Worm (Caenorhabditis elegans): ENCODE results near the gene T27E9.6.

T27E9.6 gene

ce11 chrIII:13462965-13463783 is 13.4 kb downstream of the T27E9.6 start, which contains the start of gene ant-1.1:
ant-1.1 (plus strand) TSS chrIII:13463163.
- TF ChIP-seq nhr-25 (tag; optimal IDR thresholded peaks at IDR 0.05) = peak; percentile 98
- TF ChIP-seq lin-15B (tag; optimal IDR thresholded peaks at IDR 0.05) = peak; percentile 98
- TF ChIP-seq nhr-67 (tag; optimal IDR thresholded peaks at IDR 0.05) = no peak
- TF ChIP-seq nhr-23 (tag; optimal IDR thresholded peaks at IDR 0.05) = peak; percentile 92
- TF ChIP-seq elt-1 (tag; optimal IDR thresholded peaks at IDR 0.05) = peak; percentile 63
- no peak for TF ChIP-seq mdl-1 (tag; optimal IDR thresholded peaks at IDR 0.05)
- TF ChIP-seq fos-1 (tag; optimal IDR thresholded peaks at IDR 0.05) = peak; percentile 65
- no peak for TF ChIP-seq nhr-12 (tag; optimal IDR thresholded peaks at IDR 0.05)
- TF ChIP-seq lsy-12 (tag; optimal IDR thresholded peaks at IDR 0.05) = peak; percentile 96
- TF ChIP-seq ceh-16 (tag; optimal IDR thresholded peaks at IDR 0.05) = peak; percentile 33
- TF ChIP-seq fkh-2 (tag; optimal IDR thresholded peaks at IDR 0.05) = no peak
- TF ChIP-seq skn-1 (tag; optimal IDR thresholded peaks at IDR 0.05) = peak; percentile 87
- no peak for TF ChIP-seq unc-39 (tag; optimal IDR thresholded peaks at IDR 0.05)
- TF ChIP-seq mml-1 (tag; optimal IDR thresholded peaks at IDR 0.05) = no peak
- TF ChIP-seq fkh-10 (GFP tag; optimal IDR thresholded peaks at IDR 0.05) = peak; percentile 5
- TF ChIP-seq nhr-77 (tag; optimal IDR thresholded peaks at IDR 0.05) = peak; percentile 20
- peak; percentile 87 for TF ChIP-seq pha-4 (tag; optimal IDR thresholded peaks at IDR 0.05)
- TF ChIP-seq nfya-1 (tag; optimal IDR thresholded peaks at IDR 0.05; ENCODE audit: insufficient read depth) = peak; percentile 98
- TF ChIP-seq zag-1 (tag; optimal IDR thresholded peaks at IDR 0.05) = no peak
- TF ChIP-seq daf-12 (tag; optimal IDR thresholded peaks at IDR 0.05) = no peak
- no peak for TF ChIP-seq ztf-11 (tag; optimal IDR thresholded peaks at IDR 0.05)
- TF ChIP-seq elt-3 (tag; optimal IDR thresholded peaks at IDR 0.05) = peak in 1 of 3 experiments; percentile 51
- peak; percentile 93 for TF ChIP-seq nhr-43 (tag; optimal IDR thresholded peaks at IDR 0.05; ENCODE audit: poor library complexity, severe bottlenecking)
- TF ChIP-seq aly-2 (tag; optimal IDR thresholded peaks at IDR 0.05) = peak; percentile 31
- no peak for TF ChIP-seq ceh-9 (tag; optimal IDR thresholded peaks at IDR 0.05)
- peak; percentile 93 for TF ChIP-seq ama-1 (optimal IDR thresholded peaks at IDR 0.05)
- TF ChIP-seq R02D3.7 (tag; optimal IDR thresholded peaks at IDR 0.05) = peak; percentile 84
- peak; percentile 78 for TF ChIP-seq egl-27 (tag; optimal IDR thresholded peaks at IDR 0.05)
- peak; percentile 90 for TF ChIP-seq jun-1 (tag; optimal IDR thresholded peaks at IDR 0.05)
- peak; percentile 41 for TF ChIP-seq unc-62 (GFP tag; optimal IDR thresholded peaks at IDR 0.05)
- TF ChIP-seq lin-39 (tag; optimal IDR thresholded peaks at IDR 0.05) = peak; percentile 98
- TF ChIP-seq ceh-28 (tag; optimal IDR thresholded peaks at IDR 0.05) = peak; percentile 92
- TF ChIP-seq pqm-1 (tag; optimal IDR thresholded peaks at IDR 0.05) = peak; percentile 57
- peak; percentile 65 for TF ChIP-seq snpc-4 (tag; optimal IDR thresholded peaks at IDR 0.05)
- TF ChIP-seq ztf-4 (tag; optimal IDR thresholded peaks at IDR 0.05) = peak; percentile 32
- TF ChIP-seq tbx-2 (tag; optimal IDR thresholded peaks at IDR 0.05) = peak; percentile 62
- TF ChIP-seq ceh-82 (tag; optimal IDR thresholded peaks at IDR 0.05) = peak; percentile 85
- TF ChIP-seq elt-2 (tag; optimal IDR thresholded peaks at IDR 0.05) = peak; percentile 80
- no peak for TF ChIP-seq nhr-28 (tag; optimal IDR thresholded peaks at IDR 0.05)
- no peak for TF ChIP-seq sea-2 (GFP tag; optimal IDR thresholded peaks at IDR 0.05)
- TF ChIP-seq ZK546.5 (tag; optimal IDR thresholded peaks at IDR 0.05) = peak; percentile 93
- TF ChIP-seq egl-5 (tag; optimal IDR thresholded peaks at IDR 0.05) = no peak
- TF ChIP-seq nhr-237 (tag; optimal IDR thresholded peaks at IDR 0.05) = no peak
- no peak for TF ChIP-seq nhr-76 (tag; optimal IDR thresholded peaks at IDR 0.05)
- TF ChIP-seq eor-1 (tag; optimal IDR thresholded peaks at IDR 0.05) = no peak
- peak; percentile 71 for TF ChIP-seq hmg-11 (tag; optimal IDR thresholded peaks at IDR 0.05)
- TF ChIP-seq nhr-11 (tag; optimal IDR thresholded peaks at IDR 0.05) = peak; percentile 59
